Fruit fly (Drosophila melanogaster): ENCODE measurements around the gene daed.

Gene daed

dm6 chr2L:2201107-2201561 is 15.0 kb downstream of the daed start (continued):
- TF ChIP-seq CG7786 (GFP tag; optimal IDR thresholded peaks at IDR 0.05) (peak; percentile 59), maf-S (GFP tag; optimal IDR thresholded peaks at IDR 0.05) (peak; percentile 48), CG14441 (GFP tag; IDR thresholded peaks at IDR 0.05) (peak; percentile 44; the same call in 1 of the 2 replicates), CG10366 (GFP tag; IDR thresholded peaks at IDR 0.05) (peak; percentile 60), unpg (GFP tag; optimal IDR thresholded peaks at IDR 0.05) (peak; percentile 87), CG7963 (GFP tag; IDR thresholded peaks at IDR 0.05; ENCODE audit: partially characterized antibody) (no peak), D (optimal IDR thresholded peaks at IDR 0.05) (no peak), D (GFP tag; optimal IDR thresholded peaks at IDR 0.05) (peak; percentile 96), sc (optimal IDR thresholded peaks at IDR 0.05) (no peak), sc (GFP tag; optimal IDR thresholded peaks at IDR 0.05) (peak; percentile 96), danr (GFP tag; IDR thresholded peaks at IDR 0.05) (peak; percentile 61; the same call in 1 of the 2 replicates), slp2 (GFP tag; optimal IDR thresholded peaks at IDR 0.05) (peak; percentile 81), CG10979 (tag; optimal IDR thresholded peaks at IDR 0.05) (peak; percentile 94), Asciz (GFP tag; optimal IDR thresholded peaks at IDR 0.05) (peak; percentile 95), pzg (GFP tag; optimal IDR thresholded peaks at IDR 0.05) (no peak), CG4424 (GFP tag; optimal IDR thresholded peaks at IDR 0.05) (peak; percentile 90), CG10274 (GFP tag; optimal IDR thresholded peaks at IDR 0.05) (peak; percentile 46), HLH54F (GFP tag; optimal IDR thresholded peaks at IDR 0.05) (peak; percentile 33), CG13123 (GFP tag; optimal IDR thresholded peaks at IDR 0.05) (peak; percentile 83), Dip2 (GFP tag; IDR thresholded peaks at IDR 0.05) (no peak), CG31365 (tag; optimal IDR thresholded peaks at IDR 0.05) (peak; percentile 18), CG15601 (tag; optimal IDR thresholded peaks at IDR 0.05) (peak; percentile 96), Six4 (GFP tag; optimal IDR thresholded peaks at IDR 0.05) (peak; percentile 85), CG4328 (GFP tag; optimal IDR thresholded peaks at IDR 0.05) (peak; percentile 61), oc (tag; optimal IDR thresholded peaks at IDR 0.05) (peak; percentile 88), Usf (GFP tag; optimal IDR thresholded peaks at IDR 0.05) (peak; percentile 67), chinmo (GFP tag; IDR thresholded peaks at IDR 0.05; ENCODE audit: partially characterized antibody) (no peak), CG4404 (GFP tag; IDR thresholded peaks at IDR 0.05) (peak; percentile 59), grau (tag; optimal IDR thresholded peaks at IDR 0.05) (peak; percentile 75), CG17829 (tag; optimal IDR thresholded peaks at IDR 0.05) (peak; percentile 91), Eip74EF (GFP tag; optimal IDR thresholded peaks at IDR 0.05) (peak in 1 of 2 experiments; percentile 88), salm (tag; optimal IDR thresholded peaks at IDR 0.05) (peak; percentile 73), fd64A (GFP tag; optimal IDR thresholded peaks at IDR 0.05) (peak; percentile 90), Hmx (GFP tag; optimal IDR thresholded peaks at IDR 0.05) (no peak), CG2889 (GFP tag; IDR thresholded peaks at IDR 0.05) (no peak), Ada2b (GFP tag; IDR thresholded peaks at IDR 0.05) (peak; percentile 52), ttk (GFP tag; IDR thresholded peaks at IDR 0.05) (peak; percentile 45), CG10147 (GFP tag; optimal IDR thresholded peaks at IDR 0.05) (peak; percentile 35), pum (GFP tag; optimal IDR thresholded peaks at IDR 0.05) (peak; percentile 74), CTCF (GFP tag; optimal IDR thresholded peaks at IDR 0.05) (peak; percentile 38), Ets65A (GFP tag) (peak; percentile 94), CG12219 (GFP tag; optimal IDR thresholded peaks at IDR 0.05) (peak; percentile 77), CG31388 (GFP tag; optimal IDR thresholded peaks at IDR 0.05) (peak; percentile 52), nerfin-2 (GFP tag; IDR thresholded peaks at IDR 0.05; ENCODE audit: partially characterized antibody) (no peak), lbe (GFP tag; optimal IDR thresholded peaks at IDR 0.05) (peak; percentile 27), Hr39 (optimal IDR thresholded peaks at IDR 0.05) (no peak), hth (optimal IDR thresholded peaks at IDR 0.05) (no peak), ro (GFP tag; IDR thresholded peaks at IDR 0.05) (no peak), wor (GFP tag; IDR thresholded peaks at IDR 0.05) (peak; percentile 71), CG12236 (GFP tag; optimal IDR thresholded peaks at IDR 0.05) (peak; percentile 67), slbo (GFP tag; IDR thresholded peaks at IDR 0.05) (0 out of 2 replicates have a peak, but pooled peaks have one; percentile 25), Hmr (GFP tag; optimal IDR thresholded peaks at IDR 0.05) (peak; percentile 45)
